Fruit fly (Drosophila melanogaster) whole organism, wandering third instar larva: ENCODE data around the gene CG15368.

Source experiments
- Abd-B ChIP-seq: fragments of >200 bp; optimal IDR thresholded peaks from 2 replicates; lab custom pipeline; 2017; ENCODE audit warnings: missing biosample characterization, missing genetic modification characterization
- CG32264 ChIP-seq: fragments of 200-800 bp; sonication (Bioruptor generic); optimal IDR thresholded peaks from 2 replicates; lab custom pipeline; 2016; ENCODE audit warnings: missing biosample characterization, missing genetic modification characterization
- CG9705 ChIP-seq: fragments of 200-800 bp; sonication (Bioruptor generic); optimal IDR thresholded peaks from 2 replicates; lab custom pipeline; 2018; ENCODE audit warnings: missing biosample characterization, mild to moderate bottlenecking, missing genetic modification characterization
- CrebA ChIP-seq: fragments of 200-800 bp; sonication (Bioruptor generic); optimal IDR thresholded peaks from 2 replicates; lab custom pipeline; 2016; ENCODE audit warnings: missing biosample characterization, mild to moderate bottlenecking, missing genetic modification characterization, borderline replicate concordance
- Dfd ChIP-seq: fragments of >200 bp; optimal IDR thresholded peaks from 2 replicates; lab custom pipeline; 2017; ENCODE audit warnings: missing biosample characterization, missing genetic modification characterization
- Dif ChIP-seq: fragments of 200-275, 200-300 bp; sonication (Bioruptor generic); optimal IDR thresholded peaks from 2 replicates; lab custom pipeline; 2018; ENCODE audit warnings: missing biosample characterization, missing genetic modification characterization; ENCODE audit not compliant: partially characterized antibody
- GATAd ChIP-seq: sonication (Bioruptor generic); optimal IDR thresholded peaks from 2 replicates; lab custom pipeline; 2016; ENCODE audit warnings: missing biosample characterization, missing genetic modification characterization
- HLH106 ChIP-seq: fragments of 200-800 bp; optimal IDR thresholded peaks from 3 replicates; lab custom pipeline; 2019; ENCODE audit warnings: missing biosample characterization, mild to moderate bottlenecking, missing genetic modification characterization, moderate library complexity
- Hnf4 ChIP-seq: fragments of 200-800 bp; sonication (Bioruptor generic); optimal IDR thresholded peaks from 2 replicates; lab custom pipeline; 2016; ENCODE audit warnings: missing biosample characterization, mild to moderate bottlenecking, missing genetic modification characterization
- Hr78 ChIP-seq: fragments of >200 bp; optimal IDR thresholded peaks from 2 replicates; lab custom pipeline; 2017; ENCODE audit warnings: missing biosample characterization, missing genetic modification characterization
- Hr83 ChIP-seq: fragments of 200-300 bp; sonication (Bioruptor generic); optimal IDR thresholded peaks from 2 replicates; lab custom pipeline; 2016; ENCODE audit warnings: missing biosample characterization, mild to moderate bottlenecking, missing genetic modification characterization, moderate library complexity; ENCODE audit not compliant: poor library complexity, severe bottlenecking
- Jra ChIP-seq: sonication (Bioruptor generic); optimal IDR thresholded peaks from 2 replicates; lab custom pipeline; 2016; ENCODE audit warnings: missing biosample characterization, missing genetic modification characterization
- Mio ChIP-seq: sonication (Bioruptor generic); optimal IDR thresholded peaks from 2 replicates; lab custom pipeline; 2016; ENCODE audit warnings: missing biosample characterization, missing genetic modification characterization
- Myc ChIP-seq: fragments of >200 bp; optimal IDR thresholded peaks from 2 replicates; lab custom pipeline; 2017
- N ChIP-seq: fragments of >200 bp; optimal IDR thresholded peaks from 2 replicates; lab custom pipeline; 2018; ENCODE audit warnings: missing biosample characterization, missing external identifiers, missing genetic modification characterization
- OdsH ChIP-seq: fragments of 200-800 bp; sonication (Bioruptor generic); optimal IDR thresholded peaks from 2 replicates; lab custom pipeline; 2016; ENCODE audit warnings: missing biosample characterization, mild to moderate bottlenecking, missing genetic modification characterization
- Rel ChIP-seq, 2 experiments: fragments of 200-800 bp; sonication (Bioruptor generic) in 1 of 2; optimal IDR thresholded peaks; 2 replicates in 1 of 2; 3 replicates in 1 of 2; lab custom pipeline; 2016 to 2019; ENCODE audit warnings: mild to moderate bottlenecking in 2 of 2, missing biosample characterization in 2 of 2, missing genetic modification characterization in 2 of 2, moderate library complexity in 1 of 2
- Sp1 ChIP-seq: fragments of 200-800 bp; sonication (Bioruptor generic); optimal IDR thresholded peaks from 3 replicates; lab custom pipeline; 2019; ENCODE audit warnings: missing biosample characterization, mild to moderate bottlenecking, missing genetic modification characterization, moderate library complexity
- Vsx2 ChIP-seq: fragments of 200-300, 225-300 bp; sonication (Bioruptor generic); optimal IDR thresholded peaks from 2 replicates; lab custom pipeline; 2018; ENCODE audit warnings: missing biosample characterization, missing genetic modification characterization; ENCODE audit not compliant: partially characterized antibody
- br ChIP-seq: fragments of 200-800 bp; sonication (Bioruptor generic); optimal IDR thresholded peaks from 2 replicates; lab custom pipeline; 2016; ENCODE audit warnings: missing biosample characterization, missing genetic modification characterization
- brk ChIP-seq: fragments of 200-800 bp; sonication (Bioruptor generic); optimal IDR thresholded peaks from 2 replicates; lab custom pipeline; 2016; ENCODE audit warnings: missing biosample characterization, mild to moderate bottlenecking, missing genetic modification characterization
- dl ChIP-seq, 2 experiments: fragments of 175-275, 200-275 bp in 1 of 2; fragments of 200-275 bp in 1 of 2; sonication (Bioruptor generic); optimal IDR thresholded peaks; lab custom pipeline; 2018; ENCODE audit warnings: mild to moderate bottlenecking in 2 of 2, missing biosample characterization in 2 of 2, missing genetic modification characterization in 2 of 2, moderate library complexity in 2 of 2; ENCODE audit not compliant: partially characterized antibody in 2 of 2, insufficient read depth in 1 of 2
- dmrt93B ChIP-seq: fragments of 200-800 bp; sonication (Bioruptor generic); optimal IDR thresholded peaks from 2 replicates; lab custom pipeline; 2018; ENCODE audit warnings: missing biosample characterization, mild to moderate bottlenecking, missing genetic modification characterization
- dsf ChIP-seq: sonication (Bioruptor generic); optimal IDR thresholded peaks from 2 replicates; lab custom pipeline; 2016; ENCODE audit warnings: missing biosample characterization, missing genetic modification characterization, borderline replicate concordance
- ey ChIP-seq: fragments of 200-800 bp; sonication (Bioruptor generic); optimal IDR thresholded peaks from 2 replicates; lab custom pipeline; 2016; ENCODE audit warnings: missing biosample characterization, missing genetic modification characterization
- foxo ChIP-seq, 2 experiments: fragments of 200-800 bp; sonication (Bioruptor generic); optimal IDR thresholded peaks; 2 replicates in 1 of 2; 3 replicates in 1 of 2; lab custom pipeline; 2016 to 2017; ENCODE audit warnings: missing biosample characterization in 2 of 2, missing genetic modification characterization in 2 of 2
- fru ChIP-seq: fragments of 200-800 bp; sonication (Bioruptor generic); optimal IDR thresholded peaks from 3 replicates; lab custom pipeline; 2016; ENCODE audit warnings: missing biosample characterization, mild to moderate bottlenecking, missing genetic modification characterization
- h ChIP-seq: fragments of 200-800 bp; sonication (Bioruptor generic); optimal IDR thresholded peaks from 3 replicates; lab custom pipeline; 2016; ENCODE audit warnings: missing biosample characterization, mild to moderate bottlenecking, missing genetic modification characterization
- jim ChIP-seq: fragments of 175-275, 200-325 bp; sonication (Bioruptor generic); optimal IDR thresholded peaks from 2 replicates; lab custom pipeline; 2016; ENCODE audit warnings: missing biosample characterization, mild to moderate bottlenecking, missing genetic modification characterization
- lola ChIP-seq: fragments of >200 bp; optimal IDR thresholded peaks from 2 replicates; lab custom pipeline; 2017; ENCODE audit warnings: missing biosample characterization, missing genetic modification characterization
- pan ChIP-seq: fragments of >200 bp; optimal IDR thresholded peaks from 2 replicates; lab custom pipeline; 2017
- psq ChIP-seq: fragments of 200-800 bp; sonication (Bioruptor generic); optimal IDR thresholded peaks from 3 replicates; lab custom pipeline; 2017; ENCODE audit warnings: missing biosample characterization, mild to moderate bottlenecking, missing genetic modification characterization, moderate library complexity
- rgr ChIP-seq: fragments of 200-800 bp; sonication (Bioruptor generic); optimal IDR thresholded peaks from 3 replicates; lab custom pipeline; 2016; ENCODE audit warnings: missing biosample characterization, mild to moderate bottlenecking, missing genetic modification characterization
- sage ChIP-seq: fragments of 200-800 bp; sonication (Bioruptor generic); optimal IDR thresholded peaks from 2 replicates; lab custom pipeline; 2016; ENCODE audit warnings: missing biosample characterization, mild to moderate bottlenecking, missing genetic modification characterization
- sv ChIP-seq: fragments of 200-800 bp; sonication (Bioruptor generic); optimal IDR thresholded peaks from 3 replicates; lab custom pipeline; 2016; ENCODE audit warnings: missing biosample characterization, missing genetic modification characterization
- tai ChIP-seq: sonication (Bioruptor generic); optimal IDR thresholded peaks from 2 replicates; lab custom pipeline; 2016; ENCODE audit warnings: missing biosample characterization, missing genetic modification characterization
- usp ChIP-seq: fragments of >200 bp; optimal IDR thresholded peaks from 2 replicates; lab custom pipeline; 2017; ENCODE audit warnings: missing biosample characterization, missing genetic modification characterization
- woc ChIP-seq: sonication (Bioruptor generic); optimal IDR thresholded peaks from 2 replicates; lab custom pipeline; 2016; ENCODE audit warnings: missing biosample characterization, mild to moderate bottlenecking, missing genetic modification characterization

CG15368 gene

dm6 chrX:9192429-9192828 is 23.2 kb upstream of the CG15368 start, which contains the start of gene CG12056:
Gene CG12056, plus strand, starts transcription at chrX:9192669.
- TF ChIP-seq Hnf4 (GFP tag; lab: Kevin White, UChicago) (no peak), Dfd (no peak), CG32264 (GFP tag; lab: Kevin White, UChicago) (no peak), br (GFP tag; lab: Kevin White, UChicago) (no peak), Hr78 (GFP tag; lab: Kevin White, UChicago) (no peak), HLH106 (tag; lab: Kevin White, UChicago) (no peak), Vsx2 (GFP tag; lab: Kevin White, UChicago) (no peak)

dm6 chrX:9193604-9194003 is 22.0 kb upstream of the CG15368 start, which contains the start of gene CG12106:
Gene CG12106, plus strand, starts transcription at chrX:9193898.
- no peak for TF ChIP-seq lola (GFP tag; lab: Kevin White, UChicago)
- TF ChIP-seq GATAd (GFP tag; lab: Kevin White, UChicago) = no peak
- peak; percentile 75 for TF ChIP-seq HLH106 (tag; lab: Kevin White, UChicago)
- peak; percentile 54 for TF ChIP-seq Sp1
- no peak for TF ChIP-seq Rel (GFP tag; optimal IDR thresholded peaks at IDR 0.05; lab: Kevin White, UChicago)
- TF ChIP-seq Rel (tag; optimal IDR thresholded peaks at IDR 0.05; lab: Kevin White, UChicago) = peak; percentile 7
- peak; percentile 53 for TF ChIP-seq fru (GFP tag; lab: Kevin White, UChicago)
- TF ChIP-seq usp (GFP tag; lab: Kevin White, UChicago) = no peak
- TF ChIP-seq N (GFP tag; lab: Kevin White, UChicago) = no peak
- TF ChIP-seq psq (GFP tag; lab: Kevin White, UChicago) = peak; percentile 8
- peak; percentile 58 for TF ChIP-seq rgr
- TF ChIP-seq Dfd = no peak
- peak; percentile 52 for TF ChIP-seq ey (GFP tag; lab: Kevin White, UChicago)
- TF ChIP-seq Myc (lab: Kevin White, UChicago) = no peak
- peak; percentile 48 for TF ChIP-seq h (GFP tag; lab: Kevin White, UChicago)
- peak in 1 of 2 experiments; percentile 63 for TF ChIP-seq foxo (GFP tag; optimal IDR thresholded peaks at IDR 0.05; lab: Kevin White, UChicago)
- TF ChIP-seq Hnf4 (GFP tag; lab: Kevin White, UChicago) = peak; percentile 54
- peak; percentile 34 for TF ChIP-seq dmrt93B (GFP tag; lab: Kevin White, UChicago)
- peak; percentile 49 for TF ChIP-seq CG9705 (GFP tag; lab: Kevin White, UChicago)
- TF ChIP-seq br (GFP tag; lab: Kevin White, UChicago) = peak; percentile 58
- peak; percentile 61 for TF ChIP-seq woc (GFP tag; lab: Kevin White, UChicago)
- TF ChIP-seq, all 38 proteins: peak for 14

DNA sequence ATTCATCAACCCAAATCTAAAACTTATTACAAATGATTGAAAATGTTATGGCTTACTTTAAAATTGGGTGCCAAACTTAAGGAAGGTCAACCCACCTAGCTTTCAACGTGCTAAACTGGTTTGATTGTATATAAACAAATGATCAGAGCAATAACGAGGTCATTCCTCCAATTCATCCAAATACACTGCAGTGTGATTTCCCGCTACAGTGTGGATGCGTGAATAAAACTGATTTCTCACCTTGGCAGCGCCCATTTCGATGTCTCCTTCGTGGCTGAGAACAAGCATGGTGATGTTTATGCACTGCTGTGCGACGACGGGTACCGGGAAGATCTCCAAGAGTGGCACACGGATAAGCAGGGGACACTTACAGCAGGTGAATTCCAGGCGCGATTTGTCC is 20.3 kb upstream of the CG15368 start:
- no peak for TF ChIP-seq Rel (GFP tag; optimal IDR thresholded peaks at IDR 0.05; lab: Kevin White, UChicago)
- TF ChIP-seq Rel (tag; optimal IDR thresholded peaks at IDR 0.05; lab: Kevin White, UChicago) = peak; percentile 92
- no peak for TF ChIP-seq CG32264 (GFP tag; lab: Kevin White, UChicago)
- TF ChIP-seq lola (GFP tag; lab: Kevin White, UChicago) = no peak

DNA sequence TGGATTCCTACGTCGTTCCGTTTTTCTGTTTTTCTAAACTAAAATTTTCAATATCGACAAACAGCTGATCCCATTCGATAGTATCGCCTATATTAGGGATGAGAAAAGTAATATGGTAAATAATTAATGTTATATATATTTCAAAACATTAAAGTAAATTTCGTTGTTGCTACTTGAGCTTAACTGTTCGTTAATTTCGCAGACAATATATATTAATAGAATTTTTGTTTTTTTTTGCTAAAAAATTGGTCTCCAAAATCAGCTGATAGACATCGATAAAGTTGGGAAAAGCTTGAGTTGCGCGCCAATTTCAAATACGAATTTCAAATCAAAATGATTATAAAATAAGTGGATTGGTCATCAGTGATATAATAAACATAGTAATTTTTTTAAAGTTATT is 19.2 kb upstream of the CG15368 start, which contains the start of gene CG12118:
Gene CG12118, minus strand, starts transcription at position 53 of the 400 bp plus-strand sequence.
- TF ChIP-seq Hr83 (GFP tag; lab: Kevin White, UChicago) (peak; percentile 55), Dif (GFP tag; lab: Kevin White, UChicago) (no peak), Mio (no peak), dsf (GFP tag; lab: Kevin White, UChicago) (peak; percentile 66), Hnf4 (GFP tag; lab: Kevin White, UChicago) (peak; percentile 81), pan (no peak), sage (GFP tag; lab: Kevin White, UChicago) (peak; percentile 81), psq (GFP tag; lab: Kevin White, UChicago) (peak; percentile 73), h (GFP tag; lab: Kevin White, UChicago) (peak; percentile 80), HLH106 (tag; lab: Kevin White, UChicago) (peak; percentile 74), dmrt93B (GFP tag; lab: Kevin White, UChicago) (peak; percentile 36), OdsH (GFP tag; lab: Kevin White, UChicago) (peak; percentile 79), CrebA (GFP tag; lab: Kevin White, UChicago) (no peak), ey (GFP tag; lab: Kevin White, UChicago) (peak; percentile 59), Rel (GFP tag; optimal IDR thresholded peaks at IDR 0.05; lab: Kevin White, UChicago) (no peak), Rel (tag; optimal IDR thresholded peaks at IDR 0.05; lab: Kevin White, UChicago) (peak; percentile 37), Vsx2 (GFP tag; lab: Kevin White, UChicago) (no peak), brk (GFP tag; lab: Kevin White, UChicago) (no peak), Sp1 (peak; percentile 69), jim (GFP tag; lab: Kevin White, UChicago) (no peak), sv (peak; percentile 71), N (GFP tag; lab: Kevin White, UChicago) (no peak), foxo (GFP tag; optimal IDR thresholded peaks at IDR 0.05; lab: Kevin White, UChicago) (peak in 1 of 2 experiments; percentile 83), CG9705 (GFP tag; lab: Kevin White, UChicago) (peak; percentile 44), Jra (GFP tag; lab: Kevin White, UChicago) (peak; percentile 73), Hr78 (GFP tag; lab: Kevin White, UChicago) (no peak), lola (GFP tag; lab: Kevin White, UChicago) (no peak), tai (GFP tag; lab: Kevin White, UChicago) (no peak), rgr (peak; percentile 85), Abd-B (no peak), woc (GFP tag; lab: Kevin White, UChicago) (peak; percentile 61), GATAd (GFP tag; lab: Kevin White, UChicago) (no peak), dl (GFP tag; optimal IDR thresholded peaks at IDR 0.05; lab: Kevin White, UChicago; ENCODE audit: insufficient read depth in 1 of 2, partially characterized antibody in 2 of 2) (no peak), Myc (lab: Kevin White, UChicago) (no peak), br (GFP tag; lab: Kevin White, UChicago) (peak; percentile 63), fru (GFP tag; lab: Kevin White, UChicago) (peak; percentile 77)
